Fruit fly (Drosophila melanogaster) whole organism, embryonic: ENCODE data around the gene PhKgamma.

Experiments used
- Bgb ChIP-seq: fragments of 200-800 bp; sonication (Bioruptor generic); IDR thresholded peaks from 2 replicates; pipeline ENCODE4 v1.3.6; 2022; ENCODE audit warnings: missing biosample characterization, missing genetic modification characterization; ENCODE audit not compliant: partially characterized antibody
- CG10274 ChIP-seq: fragments of 200-800 bp; sonication (Bioruptor generic); optimal IDR thresholded peaks from 3 replicates; lab custom pipeline; 2017; ENCODE audit warnings: missing biosample characterization, mild to moderate bottlenecking, missing genetic modification characterization
- CG10654 ChIP-seq: fragments of 200-800 bp; sonication (Bioruptor generic); optimal IDR thresholded peaks from 2 replicates; lab custom pipeline; 2016; ENCODE audit warnings: missing biosample characterization, missing genetic modification characterization
- CG11695 ChIP-seq: fragments of 200-800 bp; sonication (Bioruptor generic); IDR thresholded peaks from 3 replicates; pipeline ENCODE4 v1.3.6; 2022; ENCODE audit warnings: missing biosample characterization, missing genetic modification characterization
- CG12071 ChIP-seq: fragments of 200-800 bp; sonication (Bioruptor generic); optimal IDR thresholded peaks from 3 replicates; lab custom pipeline; 2018; ENCODE audit warnings: missing biosample characterization, mild to moderate bottlenecking, missing genetic modification characterization
- CG12219 ChIP-seq: fragments of 200-800 bp; sonication (Bioruptor generic); optimal IDR thresholded peaks from 3 replicates; lab custom pipeline; 2018; ENCODE audit warnings: missing biosample characterization, mild to moderate bottlenecking, missing genetic modification characterization
- CG13624 ChIP-seq: fragments of 200-800 bp; sonication (Bioruptor generic); optimal IDR thresholded peaks from 2 replicates; lab custom pipeline; 2016; ENCODE audit warnings: missing biosample characterization, missing genetic modification characterization
- CG14441 ChIP-seq: fragments of 200-800 bp; sonication (Bioruptor generic); IDR thresholded peaks from 2 replicates; pipeline ENCODE4 v1.3.6; 2022; ENCODE audit warnings: missing biosample characterization, missing genetic modification characterization
- CG14710 ChIP-seq: fragments of 200-800 bp; sonication (Bioruptor generic); optimal IDR thresholded peaks from 3 replicates; lab custom pipeline; 2019; ENCODE audit warnings: missing biosample characterization, mild to moderate bottlenecking, missing genetic modification characterization, moderate library complexity
- CG15073 ChIP-seq: fragments of 200-800 bp; sonication (Bioruptor generic); optimal IDR thresholded peaks from 2 replicates; lab custom pipeline; 2016; ENCODE audit warnings: missing biosample characterization, missing genetic modification characterization
- CG17912 ChIP-seq: fragments of 200-800 bp; sonication (Bioruptor generic); optimal IDR thresholded peaks from 2 replicates; lab custom pipeline; 2018; ENCODE audit warnings: missing biosample characterization, mild to moderate bottlenecking, missing genetic modification characterization
- CG2199 ChIP-seq: fragments of 200-800 bp; sonication (Bioruptor generic); IDR thresholded peaks from 3 replicates; pipeline ENCODE4 v1.3.6; 2022; ENCODE audit warnings: missing biosample characterization, missing genetic modification characterization
- CG3065 ChIP-seq: fragments of 200-800 bp; sonication (Bioruptor generic); optimal IDR thresholded peaks from 2 replicates; lab custom pipeline; 2016; ENCODE audit warnings: missing biosample characterization, missing genetic modification characterization
- CG3163 ChIP-seq: fragments of 200-800 bp; sonication (Bioruptor generic); optimal IDR thresholded peaks from 3 replicates; lab custom pipeline; 2016; ENCODE audit warnings: missing biosample characterization, missing genetic modification characterization
- CG4282 ChIP-seq: fragments of 200-800 bp; sonication (Bioruptor generic); optimal IDR thresholded peaks from 2 replicates; lab custom pipeline; 2016; ENCODE audit warnings: missing biosample characterization, missing genetic modification characterization
- CG4360 ChIP-seq: fragments of 200-800 bp; sonication (Bioruptor generic); IDR thresholded peaks from 2 replicates; pipeline ENCODE4 v1.3.6; 2022; ENCODE audit warnings: missing biosample characterization, missing genetic modification characterization
- CG4730 ChIP-seq: fragments of 200-800 bp; sonication (Bioruptor generic); IDR thresholded peaks from 2 replicates; pipeline ENCODE4 v1.3.6; 2022; ENCODE audit warnings: missing biosample characterization, missing genetic modification characterization
- CG6765 ChIP-seq: fragments of 200-800 bp; sonication (Bioruptor generic); optimal IDR thresholded peaks from 3 replicates; lab custom pipeline; 2017; ENCODE audit warnings: missing biosample characterization, mild to moderate bottlenecking, missing genetic modification characterization
- CG7372 ChIP-seq: fragments of 200-800 bp; sonication (Bioruptor generic); IDR thresholded peaks from 2 replicates; pipeline ENCODE4 v1.3.6; 2022; ENCODE audit warnings: missing biosample characterization, missing genetic modification characterization
- CG7928 ChIP-seq: fragments of 200-800 bp; sonication (Bioruptor generic); optimal IDR thresholded peaks from 2 replicates; lab custom pipeline; 2017; ENCODE audit warnings: missing biosample characterization, mild to moderate bottlenecking, missing genetic modification characterization
- CG8281 ChIP-seq: fragments of 200-800 bp; sonication (Bioruptor generic); optimal IDR thresholded peaks from 2 replicates; lab custom pipeline; 2018; ENCODE audit warnings: missing biosample characterization, mild to moderate bottlenecking, missing genetic modification characterization, moderate library complexity
- CG9437 ChIP-seq: fragments of 200-800 bp; sonication (Bioruptor generic); optimal IDR thresholded peaks from 2 replicates; lab custom pipeline; 2018; ENCODE audit warnings: missing biosample characterization, mild to moderate bottlenecking, missing genetic modification characterization
- CG9932 ChIP-seq: fragments of 200-800 bp; sonication (Bioruptor generic); IDR thresholded peaks from 2 replicates; pipeline ENCODE4 v1.3.6; 2022; ENCODE audit warnings: missing biosample characterization, missing genetic modification characterization
- D ChIP-seq, 2 experiments: fragments of 200-800 bp in 1 of 2; fragments of >200 bp in 1 of 2; sonication (Bioruptor generic) in 1 of 2; optimal IDR thresholded peaks; 2 replicates in 1 of 2; 3 replicates in 1 of 2; lab custom pipeline; 2017; ENCODE audit warnings: mild to moderate bottlenecking in 1 of 2, missing biosample characterization in 1 of 2, missing genetic modification characterization in 1 of 2, missing genetic modification reagents in 1 of 2
- Dp ChIP-seq: fragments of 200-800 bp; sonication (Bioruptor generic); optimal IDR thresholded peaks from 2 replicates; lab custom pipeline; 2018; ENCODE audit warnings: missing biosample characterization, mild to moderate bottlenecking, missing genetic modification characterization, moderate library complexity
- Dref ChIP-seq: fragments of 200-800 bp; sonication (Bioruptor generic); IDR thresholded peaks from 2 replicates; pipeline ENCODE4 v1.3.6; 2022; ENCODE audit warnings: missing biosample characterization, missing genetic modification characterization
- Hey ChIP-seq: fragments of 200-800 bp; sonication (Bioruptor generic); optimal IDR thresholded peaks from 3 replicates; lab custom pipeline; 2018; ENCODE audit warnings: missing biosample characterization, mild to moderate bottlenecking, missing genetic modification characterization
- Mad ChIP-seq: fragments of 200-800 bp; sonication (Bioruptor generic); optimal IDR thresholded peaks from 2 replicates; lab custom pipeline; 2016; ENCODE audit warnings: missing biosample characterization, missing genetic modification characterization
- Poxn ChIP-seq: fragments of 200-800 bp; sonication (Bioruptor generic); IDR thresholded peaks from 2 replicates; pipeline ENCODE4 v1.3.6; 2022; ENCODE audit warnings: missing biosample characterization, missing genetic modification characterization
- Spps ChIP-seq: fragments of 200-800 bp; sonication (Bioruptor generic); optimal IDR thresholded peaks from 2 replicates; lab custom pipeline; 2018; ENCODE audit warnings: missing biosample characterization, mild to moderate bottlenecking, missing genetic modification characterization
- Tbp ChIP-seq: fragments of >200 bp; optimal IDR thresholded peaks from 2 replicates; lab custom pipeline; 2018; ENCODE audit warnings: missing biosample characterization, missing genetic modification characterization
- ab ChIP-seq: fragments of 200-800 bp; sonication (Bioruptor generic); optimal IDR thresholded peaks from 2 replicates; lab custom pipeline; 2016; ENCODE audit warnings: missing biosample characterization, missing genetic modification characterization
- bigmax ChIP-seq: fragments of 200-800 bp; sonication (Bioruptor generic); optimal IDR thresholded peaks from 2 replicates; lab custom pipeline; 2018; ENCODE audit warnings: missing biosample characterization, mild to moderate bottlenecking, missing genetic modification characterization
- br ChIP-seq: fragments of >200 bp; optimal IDR thresholded peaks from 2 replicates; lab custom pipeline; 2017
- bsh ChIP-seq, 2 experiments: fragments of 200-800 bp; sonication (Bioruptor generic); optimal IDR thresholded peaks; 2 replicates each; lab custom pipeline; 2017 to 2018; ENCODE audit warnings: mild to moderate bottlenecking in 2 of 2, missing biosample characterization in 2 of 2, missing genetic modification characterization in 2 of 2, moderate library complexity in 1 of 2
- chif ChIP-seq, 2 experiments: fragments of 200-800 bp; sonication (Bioruptor generic); optimal IDR thresholded peaks; 3 replicates each; lab custom pipeline; 2016; ENCODE audit warnings: missing biosample characterization in 2 of 2, missing genetic modification characterization in 2 of 2
- croc ChIP-seq: fragments of 200-800 bp; sonication (Bioruptor generic); conservative IDR thresholded peaks from 3 replicates; pipeline ENCODE4 v1.3.6; 2022; ENCODE audit warnings: missing biosample characterization, missing genetic modification characterization
- eyg ChIP-seq: fragments of 200-800 bp; sonication (Bioruptor generic); optimal IDR thresholded peaks from 3 replicates; lab custom pipeline; 2016; ENCODE audit warnings: missing biosample characterization, missing genetic modification characterization
- fd102C ChIP-seq: fragments of 200-800 bp; sonication (Bioruptor generic); optimal IDR thresholded peaks from 2 replicates; lab custom pipeline; 2018; ENCODE audit warnings: missing biosample characterization, mild to moderate bottlenecking, missing genetic modification characterization, moderate library complexity
- ham ChIP-seq: fragments of 200-800 bp; sonication (Bioruptor generic); IDR thresholded peaks from 2 replicates; pipeline ENCODE4 v1.3.6; 2022; ENCODE audit warnings: missing biosample characterization, missing genetic modification characterization
- jing ChIP-seq: fragments of 200-800 bp; sonication (Bioruptor generic); optimal IDR thresholded peaks from 2 replicates; lab custom pipeline; 2018; ENCODE audit warnings: missing biosample characterization, mild to moderate bottlenecking, missing genetic modification characterization
- knrl ChIP-seq: fragments of 200-800 bp; sonication (Bioruptor generic); IDR thresholded peaks from 3 replicates; pipeline ENCODE4 v1.3.6; 2022; ENCODE audit warnings: missing biosample characterization, missing genetic modification characterization; ENCODE audit not compliant: partially characterized antibody
- nom ChIP-seq: fragments of 200-800 bp; sonication (Bioruptor generic); optimal IDR thresholded peaks from 2 replicates; lab custom pipeline; 2017; ENCODE audit warnings: missing biosample characterization, missing genetic modification characterization, mild to moderate bottlenecking, moderate library complexity, missing genetic modification reagents
- rib ChIP-seq: fragments of 200-800 bp; sonication (Bioruptor generic); IDR thresholded peaks from 2 replicates; pipeline ENCODE4 v1.3.6; 2022; ENCODE audit warnings: missing biosample characterization, missing genetic modification characterization
- row ChIP-seq: fragments of 200-800 bp; sonication (Bioruptor generic); IDR thresholded peaks from 3 replicates; pipeline ENCODE4 v1.3.6; 2022; ENCODE audit warnings: missing biosample characterization, missing genetic modification characterization
- schlank ChIP-seq: fragments of 200-800 bp; sonication (Bioruptor generic); optimal IDR thresholded peaks from 2 replicates; lab custom pipeline; 2018; ENCODE audit warnings: missing biosample characterization, mild to moderate bottlenecking, missing genetic modification characterization
- ssp ChIP-seq: fragments of 200-800 bp; sonication (Bioruptor generic); IDR thresholded peaks from 2 replicates; pipeline ENCODE4 v1.3.6; 2022; ENCODE audit warnings: missing biosample characterization, missing genetic modification characterization
- tgo ChIP-seq: fragments of 200-800 bp; sonication (Bioruptor generic); IDR thresholded peaks from 3 replicates; pipeline ENCODE4 v1.3.6; 2022; ENCODE audit warnings: missing biosample characterization, missing genetic modification characterization
- ttk ChIP-seq: fragments of 200-800 bp; sonication (Bioruptor generic); IDR thresholded peaks from 2 replicates; pipeline ENCODE4 v2.1.2; 2022; ENCODE audit warnings: missing biosample characterization, missing genetic modification characterization
- twi ChIP-seq: fragments of 200-800 bp; optimal IDR thresholded peaks from 2 replicates; lab custom pipeline; 2019; ENCODE audit warnings: missing biosample characterization, mild to moderate bottlenecking, missing genetic modification characterization, moderate library complexity

PhKgamma gene

dm6 chrX:11709799-11710720 is 15.1 kb downstream of the PhKgamma start, which contains the start of gene FucT6 (continued):
- TF ChIP-seq CG2199 (GFP tag; lab: Robert Waterston, UW) (no peak), CG4730 (GFP tag; lab: Robert Waterston, UW) (no peak), CG14710 (tag; lab: Kevin White, UChicago) (peak; percentile 53), CG4360 (GFP tag; lab: Robert Waterston, UW) (no peak), bsh (GFP tag; optimal IDR thresholded peaks at IDR 0.05; lab: Kevin White, UChicago) (peak in 1 of 2 experiments; percentile 33), fd102C (GFP tag; lab: Kevin White, UChicago) (no peak), CG11695 (GFP tag; lab: Robert Waterston, UW) (no peak), jing (GFP tag; lab: Kevin White, UChicago) (no peak), CG10274 (no peak), CG12219 (GFP tag; lab: Kevin White, UChicago) (no peak), CG10654 (GFP tag; lab: Kevin White, UChicago) (no peak), CG12071 (GFP tag; lab: Kevin White, UChicago) (no peak), twi (tag; lab: Kevin White, UChicago) (no peak), Dp (GFP tag; lab: Kevin White, UChicago) (peak; percentile 71), CG3065 (GFP tag; lab: Kevin White, UChicago) (no peak), knrl (GFP tag; lab: Robert Waterston, UW) (peak; percentile 84), ssp (GFP tag; lab: Robert Waterston, UW) (no peak), CG3163 (GFP tag; lab: Kevin White, UChicago) (no peak), nom (GFP tag; lab: Kevin White, UChicago) (peak; percentile 45), Mad (GFP tag; lab: Kevin White, UChicago) (peak; percentile 0), schlank (tag; lab: Kevin White, UChicago) (no peak), chif (GFP tag; optimal IDR thresholded peaks at IDR 0.05; lab: Kevin White, UChicago) (no peak), ab (GFP tag; lab: Kevin White, UChicago) (no peak), CG15073 (GFP tag; lab: Kevin White, UChicago) (no peak), CG7928 (GFP tag; lab: Kevin White, UChicago) (no peak), br (lab: Kevin White, UChicago) (no peak), ham (GFP tag; lab: Robert Waterston, UW) (no peak), CG17912 (no peak), Spps (tag; lab: Kevin White, UChicago) (no peak), bigmax (no peak), rib (GFP tag; lab: Robert Waterston, UW) (no peak), Tbp (GFP tag; lab: Kevin White, UChicago) (no peak), eyg (GFP tag; lab: Kevin White, UChicago) (no peak), CG7372 (no peak), CG9437 (GFP tag; lab: Kevin White, UChicago) (peak; percentile 17), ttk (GFP tag; lab: Robert Waterston, UW) (no peak), row (GFP tag; lab: Robert Waterston, UW) (no peak; the same call in 1 of the 3 replicates), Bgb (GFP tag; lab: Robert Waterston, UW) (peak; percentile 94), Hey (tag; lab: Kevin White, UChicago) (no peak), D (optimal IDR thresholded peaks at IDR 0.05; lab: Kevin White, UChicago) (no peak), D (GFP tag; optimal IDR thresholded peaks at IDR 0.05; lab: Kevin White, UChicago) (no peak), croc (GFP tag; lab: Robert Waterston, UW) (no peak), tgo (no peak), CG4282 (GFP tag; lab: Kevin White, UChicago) (no peak), CG6765 (GFP tag; lab: Kevin White, UChicago) (no peak), Poxn (GFP tag; lab: Robert Waterston, UW) (no peak), CG13624 (no peak), CG8281 (tag; lab: Kevin White, UChicago) (no peak), CG9932 (no peak; the same call in 1 of the 2 replicates), Dref (GFP tag; lab: Robert Waterston, UW) (peak; percentile 98), CG14441 (GFP tag; lab: Robert Waterston, UW) (no peak)
